Worm (Caenorhabditis elegans): ENCODE results near the gene mrps-16.

DNA sequence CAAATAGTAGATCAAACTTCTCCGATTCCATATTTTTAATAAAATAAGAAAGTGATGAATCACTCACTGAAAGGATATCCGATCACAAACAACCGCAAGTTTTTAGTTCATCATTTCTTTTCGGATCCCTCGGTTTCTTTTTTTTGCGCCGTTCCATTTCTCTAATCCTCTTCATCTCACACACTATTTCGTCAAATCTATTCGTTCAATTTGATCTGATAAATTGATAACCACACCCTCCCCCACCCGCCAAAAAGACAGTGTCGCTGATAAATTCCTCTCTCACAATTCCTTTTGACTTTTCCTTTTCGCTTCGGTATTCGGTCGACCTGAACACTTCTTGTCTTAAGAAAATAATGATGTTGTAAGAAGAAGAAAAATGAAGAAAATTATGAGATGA is 14.6 kb upstream of the mrps-16 start:
- TF ChIP-seq somi-1 (GFP tag; optimal IDR thresholded peaks at IDR 0.05): no peak
- no peak for TF ChIP-seq nhr-90 (tag; optimal IDR thresholded peaks at IDR 0.05)
- no peak for TF ChIP-seq Y67H2A.10 (GFP tag; conservative IDR thresholded peaks at IDR 0.05)
- TF ChIP-seq zfh-2 (GFP tag; conservative IDR thresholded peaks at IDR 0.05): no peak
- no peak for TF ChIP-seq xnd-1 (tag; optimal IDR thresholded peaks at IDR 0.05)
- TF ChIP-seq nhr-80 (tag; optimal IDR thresholded peaks at IDR 0.05): no peak
- no peak for TF ChIP-seq attf-6 (GFP tag; IDR thresholded peaks at IDR 0.05)
- TF ChIP-seq aptf-2 (GFP tag; conservative IDR thresholded peaks at IDR 0.05): no peak

Data from whole organism, young adult.